Worm (Caenorhabditis elegans) whole organism, early embryonic: ENCODE measurements around the gene vps-24.

Experiments
- B0310.2 ChIP-seq: sonication (generic microtip); optimal IDR thresholded peaks from 2 replicates; lab custom pipeline; 2016; ENCODE audit warnings: mild to moderate bottlenecking, missing genetic modification characterization, missing compliant biosample characterization
- F13C5.2 ChIP-seq: sonication (generic microtip); optimal IDR thresholded peaks from 2 replicates; lab custom pipeline; 2017; ENCODE audit warnings: mild to moderate bottlenecking, missing genetic modification characterization, inconsistent platforms, missing compliant biosample characterization
- aly-1 ChIP-seq: sonication (generic microtip); optimal IDR thresholded peaks from 2 replicates; lab custom pipeline; 2016; ENCODE audit warnings: missing genetic modification characterization, missing compliant biosample characterization
- ama-1 ChIP-seq: fragments of 150-350 bp; optimal IDR thresholded peaks from 2 replicates; lab custom pipeline; 2014
- ceh-13 ChIP-seq: fragments of 200-800 bp; sonication (Bioruptor generic); optimal IDR thresholded peaks from 2 replicates; lab custom pipeline; 2018; ENCODE audit warnings: mild to moderate bottlenecking, missing genetic modification characterization, missing compliant biosample characterization
- ceh-36 ChIP-seq: sonication (generic microtip); optimal IDR thresholded peaks from 2 replicates; lab custom pipeline; 2016; ENCODE audit warnings: missing genetic modification characterization, inconsistent platforms, missing compliant biosample characterization
- ets-7 ChIP-seq: sonication (generic microtip); optimal IDR thresholded peaks from 2 replicates; lab custom pipeline; 2016; ENCODE audit warnings: missing genotype, missing genetic modification characterization, missing compliant biosample characterization
- flt-1 ChIP-seq: fragments of 200-800 bp; sonication (Bioruptor generic); IDR thresholded peaks from 2 replicates; pipeline ENCODE4 v1.3.6; 2022; ENCODE audit warnings: missing genetic modification characterization, missing compliant biosample characterization
- hmbx-1 ChIP-seq: sonication (generic microtip); optimal IDR thresholded peaks from 2 replicates; lab custom pipeline; 2016; ENCODE audit warnings: mild to moderate bottlenecking, missing genetic modification characterization, missing compliant biosample characterization
- hmg-4 ChIP-seq: fragments of 200-800 bp; sonication (Bioruptor generic); optimal IDR thresholded peaks from 2 replicates; lab custom pipeline; 2018; ENCODE audit warnings: mild to moderate bottlenecking, missing genetic modification characterization, missing compliant biosample characterization
- hnd-1 ChIP-seq: sonication (generic microtip); optimal IDR thresholded peaks from 2 replicates; lab custom pipeline; 2016; ENCODE audit warnings: missing genetic modification characterization, missing compliant biosample characterization
- pes-1 ChIP-seq: fragments of 200-800 bp; sonication (Bioruptor generic); IDR thresholded peaks from 2 replicates; pipeline ENCODE4 v1.3.6; 2022; ENCODE audit warnings: missing genetic modification reagents, missing genetic modification characterization, missing compliant biosample characterization
- scrt-1 ChIP-seq: fragments of 200-800 bp; sonication (Bioruptor generic); IDR thresholded peaks from 2 replicates; pipeline ENCODE4 v1.3.6; 2022; ENCODE audit warnings: missing genetic modification characterization, missing compliant biosample characterization
- sea-1 ChIP-seq: fragments of 200-800 bp; sonication (Bioruptor generic); conservative IDR thresholded peaks from 2 replicates; pipeline ENCODE4 v1.3.6; 2022; ENCODE audit warnings: missing genetic modification characterization, missing compliant biosample characterization
- tbx-11 ChIP-seq: fragments of 200-800 bp; sonication (Bioruptor generic); IDR thresholded peaks from 2 replicates; pipeline ENCODE4 v1.3.6; 2022; ENCODE audit warnings: missing genetic modification characterization, missing compliant biosample characterization
- tbx-37 ChIP-seq: fragments of 200-800 bp; sonication (Bioruptor generic); conservative IDR thresholded peaks from 2 replicates; pipeline ENCODE4 v1.3.6; 2022; ENCODE audit warnings: missing genetic modification reagents, missing genetic modification characterization, missing compliant biosample characterization
- tra-4 ChIP-seq: sonication (generic microtip); optimal IDR thresholded peaks from 2 replicates; lab custom pipeline; 2017; ENCODE audit warnings: missing genetic modification characterization, missing compliant biosample characterization

Gene vps-24

ce11 chrII:5021518-5021917 lies 27.7 kb downstream of the vps-24 start:
- TF ChIP-seq B0310.2 (no peak), ceh-36 (tag; lab: Kevin White, UChicago) (no peak), flt-1 (GFP tag; lab: Robert Waterston, UW) (no peak), F13C5.2 (no peak), hmbx-1 (tag; lab: Kevin White, UChicago) (no peak), pes-1 (GFP tag; lab: Robert Waterston, UW) (no peak), ceh-13 (GFP tag; lab: Kevin White, UChicago) (no peak), tbx-37 (GFP tag; lab: Robert Waterston, UW) (no peak), ets-7 (tag; lab: Kevin White, UChicago) (no peak), hmg-4 (no peak), hnd-1 (tag; lab: Kevin White, UChicago) (no peak), tbx-11 (GFP tag; lab: Robert Waterston, UW) (no peak), aly-1 (tag; lab: Kevin White, UChicago) (no peak), ama-1 (lab: Kevin White, UChicago) (no peak)

ce11 chrII:5022381-5022855 lies 28.6 kb downstream of the vps-24 start, which contains the start of the genes nsy-1 and F59A6.13:
Gene nsy-1 (plus strand): TSS chrII:5022757.
Gene F59A6.13 (plus strand): TSS chrII:5022805.
- TF ChIP-seq aly-1 (tag; lab: Kevin White, UChicago): no peak
- TF ChIP-seq hnd-1 (tag; lab: Kevin White, UChicago): no peak
- no peak for TF ChIP-seq tra-4 (tag; lab: Kevin White, UChicago)
- TF ChIP-seq ceh-36 (tag; lab: Kevin White, UChicago): no peak
- TF ChIP-seq ceh-13 (GFP tag; lab: Kevin White, UChicago): no peak
- TF ChIP-seq ama-1 (lab: Kevin White, UChicago): no peak
- no peak for TF ChIP-seq pes-1 (GFP tag; lab: Robert Waterston, UW)
- TF ChIP-seq sea-1 (GFP tag; lab: Robert Waterston, UW): no peak
- TF ChIP-seq B0310.2: no peak
- TF ChIP-seq scrt-1 (GFP tag; lab: Robert Waterston, UW): no peak
- no peak for TF ChIP-seq ets-7 (tag; lab: Kevin White, UChicago)
- TF ChIP-seq tbx-11 (GFP tag; lab: Robert Waterston, UW): no peak
- TF ChIP-seq flt-1 (GFP tag; lab: Robert Waterston, UW): no peak
- TF ChIP-seq F13C5.2: no peak
- no peak for TF ChIP-seq hmbx-1 (tag; lab: Kevin White, UChicago)
- no peak for TF ChIP-seq tbx-37 (GFP tag; lab: Robert Waterston, UW)

- TF ChIP-seq tbx-11 (GFP tag; lab: Robert Waterston, UW): no peak
Observed at ce11 chrII:5027952-5028351, 34.2 kb downstream of the vps-24 start.

ce11 chrII:5031612-5032011 lies 37.8 kb downstream of the vps-24 start, which contains the start of gene wdr-83:
Gene wdr-83 (minus strand): TSS chrII:5031712.
- no peak for TF ChIP-seq ceh-36 (tag; lab: Kevin White, UChicago)
- no peak for TF ChIP-seq ama-1 (lab: Kevin White, UChicago)
- no peak for TF ChIP-seq tbx-11 (GFP tag; lab: Robert Waterston, UW)
- TF ChIP-seq B0310.2: no peak
- TF ChIP-seq sea-1 (GFP tag; lab: Robert Waterston, UW): no peak

- TF ChIP-seq ets-7 (tag; lab: Kevin White, UChicago) (peak; percentile 91), tbx-11 (GFP tag; lab: Robert Waterston, UW) (peak; percentile 94), hmg-4 (peak; percentile 98), scrt-1 (GFP tag; lab: Robert Waterston, UW) (peak; percentile 95), tra-4 (tag; lab: Kevin White, UChicago) (peak; percentile 81), tbx-37 (GFP tag; lab: Robert Waterston, UW) (peak; percentile 94), F13C5.2 (peak; percentile 97), ceh-36 (tag; lab: Kevin White, UChicago) (peak; percentile 92), ceh-13 (GFP tag; lab: Kevin White, UChicago) (peak; percentile 77), hmbx-1 (tag; lab: Kevin White, UChicago) (peak; percentile 83), B0310.2 (peak; percentile 94), aly-1 (tag; lab: Kevin White, UChicago) (peak; percentile 96), ama-1 (lab: Kevin White, UChicago) (peak; percentile 74), flt-1 (GFP tag; lab: Robert Waterston, UW) (peak; percentile 91), sea-1 (GFP tag; lab: Robert Waterston, UW) (peak; percentile 92), pes-1 (GFP tag; lab: Robert Waterston, UW) (peak; percentile 96), hnd-1 (tag; lab: Kevin White, UChicago) (peak; percentile 79)
Observed at ce11 chrII:5032669-5033068, 38.9 kb downstream of the vps-24 start.

- TF ChIP-seq sea-1 (GFP tag; lab: Robert Waterston, UW) (no peak), aly-1 (tag; lab: Kevin White, UChicago) (no peak), flt-1 (GFP tag; lab: Robert Waterston, UW) (no peak), tra-4 (tag; lab: Kevin White, UChicago) (no peak), hnd-1 (tag; lab: Kevin White, UChicago) (no peak), tbx-37 (GFP tag; lab: Robert Waterston, UW) (no peak), ceh-13 (GFP tag; lab: Kevin White, UChicago) (no peak), tbx-11 (GFP tag; lab: Robert Waterston, UW) (no peak), ama-1 (lab: Kevin White, UChicago) (no peak), F13C5.2 (no peak), pes-1 (GFP tag; lab: Robert Waterston, UW) (no peak)
Observed at ce11 chrII:5033935-5034334, 40.1 kb downstream of the vps-24 start, which contains the start of gene F33G12.3. Gene F33G12.3 (minus strand): TSS chrII:5034035.

ce11 chrII:5036128-5036527 lies 42.3 kb downstream of the vps-24 start, which contains the start of gene lrr-1:
Gene lrr-1 (minus strand): TSS chrII:5036439.
- TF ChIP-seq ceh-36 (tag; lab: Kevin White, UChicago) (no peak), sea-1 (GFP tag; lab: Robert Waterston, UW) (no peak), tra-4 (tag; lab: Kevin White, UChicago) (no peak), ama-1 (lab: Kevin White, UChicago) (no peak), tbx-37 (GFP tag; lab: Robert Waterston, UW) (no peak), hmbx-1 (tag; lab: Kevin White, UChicago) (no peak), B0310.2 (no peak), tbx-11 (GFP tag; lab: Robert Waterston, UW) (no peak)
